Worm (Caenorhabditis elegans) whole organism, mixed stage, embryonic: ENCODE data around the gene K06A4.2.

Source experiments
- blmp-1 ChIP-seq: fragments of 150-350 bp; optimal IDR thresholded peaks from 2 replicates; lab custom pipeline; 2014; ENCODE audit warnings: missing biosample characterization, missing genetic modification characterization
- drap-1 ChIP-seq: fragments of 200-800 bp; sonication (Bioruptor generic); optimal IDR thresholded peaks from 3 replicates; lab custom pipeline; 2018; ENCODE audit warnings: mild to moderate bottlenecking, missing genetic modification characterization, missing compliant biosample characterization
- elt-1 ChIP-seq: sonication (generic microtip); optimal IDR thresholded peaks from 2 replicates; lab custom pipeline; 2017; ENCODE audit warnings: missing genetic modification characterization, mild to moderate bottlenecking, missing compliant biosample characterization, antibody characterized with exemption, moderate library complexity, borderline replicate concordance; ENCODE audit not compliant: insufficient read depth
- elt-3 ChIP-seq: fragments of 150-350 bp; optimal IDR thresholded peaks from 2 replicates; lab custom pipeline; 2014; ENCODE audit warnings: missing biosample characterization, missing genetic modification characterization
- pha-4 ChIP-seq: fragments of 150-350 bp; optimal IDR thresholded peaks from 2 replicates; lab custom pipeline; 2018; ENCODE audit warnings: missing biosample characterization, missing genetic modification reagents, missing genetic modification characterization

DNA sequence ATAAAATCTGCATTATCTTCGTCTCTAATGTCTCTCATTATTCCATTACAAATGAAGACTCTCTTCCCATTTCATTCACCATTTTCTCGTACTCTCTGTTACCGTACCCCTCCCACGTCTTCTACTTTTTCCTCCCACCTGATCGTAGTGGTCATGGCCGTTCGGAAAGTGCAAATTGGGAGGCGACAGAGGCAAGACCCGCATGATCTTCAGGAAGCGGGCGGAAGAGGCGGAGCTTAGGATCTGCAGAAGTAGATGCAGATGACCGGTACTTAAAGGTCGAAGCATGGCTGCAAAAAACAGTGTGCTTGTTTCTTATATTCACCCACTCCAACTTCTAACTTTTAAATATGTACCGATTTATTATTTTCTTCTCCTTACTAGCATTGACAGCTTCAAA is 6.1 kb upstream of the K06A4.2 start, which contains the start of gene nas-3:
- TF ChIP-seq elt-3 (tag; lab: Kevin White, UChicago): no peak
- no peak for TF ChIP-seq blmp-1 (tag; lab: Kevin White, UChicago)
- no peak for TF ChIP-seq elt-1 (tag; lab: Kevin White, UChicago)
- TF ChIP-seq pha-4: no peak
- no peak for TF ChIP-seq drap-1 (GFP tag; lab: Kevin White, UChicago)
